Fruit fly (Drosophila melanogaster) whole organism, prepupa: ENCODE results near the gene CecA2.

ENCODE experiments used
- CG10669 ChIP-seq: fragments of 200-800 bp; sonication (Bioruptor generic); optimal IDR thresholded peaks from 3 replicates; lab custom pipeline; 2018; ENCODE audit warnings: missing biosample characterization, mild to moderate bottlenecking, missing genetic modification characterization, moderate library complexity
- CG11762 ChIP-seq: fragments of 200-800 bp; sonication (Bioruptor generic); optimal IDR thresholded peaks from 3 replicates; lab custom pipeline; 2016; ENCODE audit warnings: missing biosample characterization, missing genetic modification characterization; ENCODE audit not compliant: insufficient read depth
- CG32006 ChIP-seq: fragments of 200-800 bp; sonication (Bioruptor generic); optimal IDR thresholded peaks from 3 replicates; lab custom pipeline; 2017; ENCODE audit warnings: missing biosample characterization, mild to moderate bottlenecking, missing genetic modification characterization
- CG34406 ChIP-seq: fragments of 200-800 bp; sonication (Bioruptor generic); optimal IDR thresholded peaks from 3 replicates; lab custom pipeline; 2016; ENCODE audit warnings: missing biosample characterization, missing genetic modification characterization
- CG6276 ChIP-seq: fragments of 200-800 bp; sonication (Bioruptor generic); optimal IDR thresholded peaks from 2 replicates; lab custom pipeline; 2017; ENCODE audit warnings: missing biosample characterization, mild to moderate bottlenecking, missing genetic modification characterization
- CG6854 ChIP-seq: fragments of 200-800 bp; sonication (Bioruptor generic); optimal IDR thresholded peaks from 2 replicates; lab custom pipeline; 2017; ENCODE audit warnings: missing biosample characterization, mild to moderate bottlenecking, missing genetic modification characterization
- CG8119 ChIP-seq: fragments of 200-800 bp; sonication (Bioruptor generic); IDR thresholded peaks from 3 replicates; pipeline ENCODE4 v1.3.6; 2022; ENCODE audit warnings: missing biosample characterization, missing genetic modification characterization
- Hr39 ChIP-seq: fragments of 200-800 bp; sonication (Bioruptor generic); optimal IDR thresholded peaks from 2 replicates; lab custom pipeline; 2016; ENCODE audit warnings: missing biosample characterization, missing genetic modification characterization
- Hr4 ChIP-seq: fragments of 200-800 bp; sonication (Bioruptor generic); optimal IDR thresholded peaks from 3 replicates; lab custom pipeline; 2016; ENCODE audit warnings: missing biosample characterization, missing genetic modification characterization
- Lpt ChIP-seq: fragments of 200-800 bp; sonication (Bioruptor generic); optimal IDR thresholded peaks from 3 replicates; lab custom pipeline; 2016; ENCODE audit warnings: missing biosample characterization, missing genetic modification characterization
- Sox102F ChIP-seq: fragments of 200-800 bp; sonication (Bioruptor generic); optimal IDR thresholded peaks from 2 replicates; lab custom pipeline; 2016; ENCODE audit warnings: missing biosample characterization, mild to moderate bottlenecking, missing genetic modification characterization
- achi ChIP-seq: fragments of 200-800 bp; sonication (Bioruptor generic); optimal IDR thresholded peaks from 3 replicates; lab custom pipeline; 2016; ENCODE audit warnings: missing biosample characterization, missing genetic modification characterization
- fkh ChIP-seq: fragments of 200-800 bp; sonication (Bioruptor generic); optimal IDR thresholded peaks from 3 replicates; lab custom pipeline; 2017; ENCODE audit warnings: missing biosample characterization, mild to moderate bottlenecking, missing genetic modification characterization, moderate library complexity
- pdm3 ChIP-seq: fragments of 200-800 bp; sonication (Bioruptor generic); optimal IDR thresholded peaks from 3 replicates; lab custom pipeline; 2016; ENCODE audit warnings: missing biosample characterization, missing genetic modification characterization

DNA sequence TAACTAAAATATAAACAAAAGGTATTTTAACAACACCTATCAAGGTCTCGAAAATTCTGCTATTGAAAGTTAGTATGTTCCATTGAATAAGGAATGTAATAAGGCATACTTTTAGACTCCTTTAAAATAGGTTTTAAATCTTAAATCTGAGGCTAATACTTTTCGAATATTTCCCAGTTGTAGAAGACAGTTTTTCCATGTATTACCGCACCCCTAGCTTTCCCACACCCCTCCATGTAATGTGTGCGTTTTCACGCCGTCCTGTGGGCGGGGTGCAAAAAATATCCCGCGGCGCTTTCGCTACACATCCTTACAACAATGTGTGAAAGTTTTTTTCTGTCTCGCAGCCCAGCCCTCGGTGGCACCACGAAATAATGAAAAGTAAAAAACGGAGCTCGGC, 12.6 kb downstream of the CecA2 start:
- TF ChIP-seq CG6854: no peak
- TF ChIP-seq Sox102F: no peak
- no peak for TF ChIP-seq achi (GFP tag; lab: Kevin White, UChicago)
- no peak for TF ChIP-seq CG11762
- TF ChIP-seq fkh (GFP tag; lab: Kevin White, UChicago): no peak
- TF ChIP-seq pdm3 (GFP tag; lab: Kevin White, UChicago): no peak
- no peak for TF ChIP-seq Hr4
- TF ChIP-seq CG32006 (GFP tag; lab: Kevin White, UChicago): no peak
- TF ChIP-seq CG34406 (GFP tag; lab: Kevin White, UChicago): no peak
- TF ChIP-seq Lpt (GFP tag; lab: Kevin White, UChicago): no peak
- no peak for TF ChIP-seq CG8119 (GFP tag; lab: Robert Waterston, UW)
- no peak for TF ChIP-seq Hr39 (GFP tag; lab: Kevin White, UChicago)
- no peak for TF ChIP-seq CG6276
- no peak for TF ChIP-seq CG10669 (GFP tag; lab: Kevin White, UChicago)
